Fruit fly (Drosophila melanogaster) whole organism, wandering third instar larva: ENCODE measurements around the gene mex1.

Experiments used
- CG32264 ChIP-seq: fragments of 200-800 bp; sonication (Bioruptor generic); optimal IDR thresholded peaks from 2 replicates; lab custom pipeline; 2016; ENCODE audit warnings: missing biosample characterization, missing genetic modification characterization
- CrebA ChIP-seq: fragments of 200-800 bp; sonication (Bioruptor generic); optimal IDR thresholded peaks from 2 replicates; lab custom pipeline; 2016; ENCODE audit warnings: missing biosample characterization, mild to moderate bottlenecking, missing genetic modification characterization, borderline replicate concordance
- Dfd ChIP-seq: fragments of >200 bp; optimal IDR thresholded peaks from 2 replicates; lab custom pipeline; 2017; ENCODE audit warnings: missing biosample characterization, missing genetic modification characterization
- Dif ChIP-seq: fragments of 200-275, 200-300 bp; sonication (Bioruptor generic); optimal IDR thresholded peaks from 2 replicates; lab custom pipeline; 2018; ENCODE audit warnings: missing biosample characterization, missing genetic modification characterization; ENCODE audit not compliant: partially characterized antibody
- HLH106 ChIP-seq: fragments of 200-800 bp; optimal IDR thresholded peaks from 3 replicates; lab custom pipeline; 2019; ENCODE audit warnings: missing biosample characterization, mild to moderate bottlenecking, missing genetic modification characterization, moderate library complexity
- Hnf4 ChIP-seq: fragments of 200-800 bp; sonication (Bioruptor generic); optimal IDR thresholded peaks from 2 replicates; lab custom pipeline; 2016; ENCODE audit warnings: missing biosample characterization, mild to moderate bottlenecking, missing genetic modification characterization
- Hr83 ChIP-seq: fragments of 200-300 bp; sonication (Bioruptor generic); optimal IDR thresholded peaks from 2 replicates; lab custom pipeline; 2016; ENCODE audit warnings: missing biosample characterization, mild to moderate bottlenecking, missing genetic modification characterization, moderate library complexity; ENCODE audit not compliant: poor library complexity, severe bottlenecking
- Jra ChIP-seq: sonication (Bioruptor generic); optimal IDR thresholded peaks from 2 replicates; lab custom pipeline; 2016; ENCODE audit warnings: missing biosample characterization, missing genetic modification characterization
- Mio ChIP-seq: sonication (Bioruptor generic); optimal IDR thresholded peaks from 2 replicates; lab custom pipeline; 2016; ENCODE audit warnings: missing biosample characterization, missing genetic modification characterization
- Myc ChIP-seq: fragments of >200 bp; optimal IDR thresholded peaks from 2 replicates; lab custom pipeline; 2017
- N ChIP-seq: fragments of >200 bp; optimal IDR thresholded peaks from 2 replicates; lab custom pipeline; 2018; ENCODE audit warnings: missing biosample characterization, missing external identifiers, missing genetic modification characterization
- OdsH ChIP-seq: fragments of 200-800 bp; sonication (Bioruptor generic); optimal IDR thresholded peaks from 2 replicates; lab custom pipeline; 2016; ENCODE audit warnings: missing biosample characterization, mild to moderate bottlenecking, missing genetic modification characterization
- Rel ChIP-seq, 2 experiments: fragments of 200-800 bp; sonication (Bioruptor generic) in 1 of 2; optimal IDR thresholded peaks; 2 replicates in 1 of 2; 3 replicates in 1 of 2; lab custom pipeline; 2016 to 2019; ENCODE audit warnings: mild to moderate bottlenecking in 2 of 2, missing biosample characterization in 2 of 2, missing genetic modification characterization in 2 of 2, moderate library complexity in 1 of 2
- Sp1 ChIP-seq: fragments of 200-800 bp; sonication (Bioruptor generic); optimal IDR thresholded peaks from 3 replicates; lab custom pipeline; 2019; ENCODE audit warnings: missing biosample characterization, mild to moderate bottlenecking, missing genetic modification characterization, moderate library complexity
- Vsx2 ChIP-seq: fragments of 200-300, 225-300 bp; sonication (Bioruptor generic); optimal IDR thresholded peaks from 2 replicates; lab custom pipeline; 2018; ENCODE audit warnings: missing biosample characterization, missing genetic modification characterization; ENCODE audit not compliant: partially characterized antibody
- br ChIP-seq: fragments of 200-800 bp; sonication (Bioruptor generic); optimal IDR thresholded peaks from 2 replicates; lab custom pipeline; 2016; ENCODE audit warnings: missing biosample characterization, missing genetic modification characterization
- brk ChIP-seq: fragments of 200-800 bp; sonication (Bioruptor generic); optimal IDR thresholded peaks from 2 replicates; lab custom pipeline; 2016; ENCODE audit warnings: missing biosample characterization, mild to moderate bottlenecking, missing genetic modification characterization
- dl ChIP-seq, 2 experiments: fragments of 175-275, 200-275 bp in 1 of 2; fragments of 200-275 bp in 1 of 2; sonication (Bioruptor generic); optimal IDR thresholded peaks; lab custom pipeline; 2018; ENCODE audit warnings: mild to moderate bottlenecking in 2 of 2, missing biosample characterization in 2 of 2, missing genetic modification characterization in 2 of 2, moderate library complexity in 2 of 2; ENCODE audit not compliant: partially characterized antibody in 2 of 2, insufficient read depth in 1 of 2
- dmrt93B ChIP-seq: fragments of 200-800 bp; sonication (Bioruptor generic); optimal IDR thresholded peaks from 2 replicates; lab custom pipeline; 2018; ENCODE audit warnings: missing biosample characterization, mild to moderate bottlenecking, missing genetic modification characterization
- dsf ChIP-seq: sonication (Bioruptor generic); optimal IDR thresholded peaks from 2 replicates; lab custom pipeline; 2016; ENCODE audit warnings: missing biosample characterization, missing genetic modification characterization, borderline replicate concordance
- ey ChIP-seq: fragments of 200-800 bp; sonication (Bioruptor generic); optimal IDR thresholded peaks from 2 replicates; lab custom pipeline; 2016; ENCODE audit warnings: missing biosample characterization, missing genetic modification characterization
- foxo ChIP-seq, 2 experiments: fragments of 200-800 bp; sonication (Bioruptor generic); optimal IDR thresholded peaks; 2 replicates in 1 of 2; 3 replicates in 1 of 2; lab custom pipeline; 2016 to 2017; ENCODE audit warnings: missing biosample characterization in 2 of 2, missing genetic modification characterization in 2 of 2
- fru ChIP-seq: fragments of 200-800 bp; sonication (Bioruptor generic); optimal IDR thresholded peaks from 3 replicates; lab custom pipeline; 2016; ENCODE audit warnings: missing biosample characterization, mild to moderate bottlenecking, missing genetic modification characterization
- h ChIP-seq: fragments of 200-800 bp; sonication (Bioruptor generic); optimal IDR thresholded peaks from 3 replicates; lab custom pipeline; 2016; ENCODE audit warnings: missing biosample characterization, mild to moderate bottlenecking, missing genetic modification characterization
- psq ChIP-seq: fragments of 200-800 bp; sonication (Bioruptor generic); optimal IDR thresholded peaks from 3 replicates; lab custom pipeline; 2017; ENCODE audit warnings: missing biosample characterization, mild to moderate bottlenecking, missing genetic modification characterization, moderate library complexity
- rgr ChIP-seq: fragments of 200-800 bp; sonication (Bioruptor generic); optimal IDR thresholded peaks from 3 replicates; lab custom pipeline; 2016; ENCODE audit warnings: missing biosample characterization, mild to moderate bottlenecking, missing genetic modification characterization
- sage ChIP-seq: fragments of 200-800 bp; sonication (Bioruptor generic); optimal IDR thresholded peaks from 2 replicates; lab custom pipeline; 2016; ENCODE audit warnings: missing biosample characterization, mild to moderate bottlenecking, missing genetic modification characterization
- sv ChIP-seq: fragments of 200-800 bp; sonication (Bioruptor generic); optimal IDR thresholded peaks from 3 replicates; lab custom pipeline; 2016; ENCODE audit warnings: missing biosample characterization, missing genetic modification characterization
- tai ChIP-seq: sonication (Bioruptor generic); optimal IDR thresholded peaks from 2 replicates; lab custom pipeline; 2016; ENCODE audit warnings: missing biosample characterization, missing genetic modification characterization
- usp ChIP-seq: fragments of >200 bp; optimal IDR thresholded peaks from 2 replicates; lab custom pipeline; 2017; ENCODE audit warnings: missing biosample characterization, missing genetic modification characterization
- woc ChIP-seq: sonication (Bioruptor generic); optimal IDR thresholded peaks from 2 replicates; lab custom pipeline; 2016; ENCODE audit warnings: missing biosample characterization, mild to moderate bottlenecking, missing genetic modification characterization

mex1 gene

dm6 chr3L:15532368-15533030, 13.1 kb upstream of the mex1 start:
- TF ChIP-seq CrebA (GFP tag; lab: Kevin White, UChicago) (peak; percentile 63), fru (GFP tag; lab: Kevin White, UChicago) (peak; percentile 62), dl (GFP tag; optimal IDR thresholded peaks at IDR 0.05; lab: Kevin White, UChicago; ENCODE audit: insufficient read depth in 1 of 2, partially characterized antibody in 2 of 2) (peak; percentile 58 to 72), Hr83 (GFP tag; lab: Kevin White, UChicago) (peak; percentile 28), ey (GFP tag; lab: Kevin White, UChicago) (peak; percentile 36), psq (GFP tag; lab: Kevin White, UChicago) (peak; percentile 21), N (GFP tag; lab: Kevin White, UChicago) (no peak), Vsx2 (GFP tag; lab: Kevin White, UChicago) (no peak), woc (peak; percentile 37), brk (GFP tag; lab: Kevin White, UChicago) (peak; percentile 5), Hnf4 (no peak), sage (GFP tag; lab: Kevin White, UChicago) (peak; percentile 68), foxo (GFP tag; optimal IDR thresholded peaks at IDR 0.05; lab: Kevin White, UChicago) (peak in 1 of 2 experiments; percentile 53), rgr (GFP tag; lab: Kevin White, UChicago) (peak; percentile 23), Dfd (GFP tag; lab: Kevin White, UChicago) (no peak), dmrt93B (peak; percentile 67), CG32264 (peak; percentile 13), br (GFP tag; lab: Kevin White, UChicago) (peak; percentile 21), usp (GFP tag; lab: Kevin White, UChicago) (no peak), Dif (GFP tag; lab: Kevin White, UChicago) (peak; percentile 89), tai (peak; percentile 42), Myc (lab: Kevin White, UChicago) (no peak), HLH106 (peak; percentile 71), Jra (GFP tag; lab: Kevin White, UChicago) (peak; percentile 25), sv (no peak), Rel (GFP tag; optimal IDR thresholded peaks at IDR 0.05; lab: Kevin White, UChicago) (peak; percentile 90), Rel (tag; optimal IDR thresholded peaks at IDR 0.05; lab: Kevin White, UChicago) (peak; percentile 97), Sp1 (GFP tag; lab: Kevin White, UChicago) (peak; percentile 26), h (GFP tag; lab: Kevin White, UChicago) (peak; percentile 55)

- TF ChIP-seq Mio, result no peak
- no peak for TF ChIP-seq Rel (GFP tag; optimal IDR thresholded peaks at IDR 0.05; lab: Kevin White, UChicago)
- no peak for TF ChIP-seq Rel (tag; optimal IDR thresholded peaks at IDR 0.05; lab: Kevin White, UChicago)
- no peak for TF ChIP-seq Dif (GFP tag; lab: Kevin White, UChicago)
- no peak for TF ChIP-seq woc
- TF ChIP-seq dsf (GFP tag; lab: Kevin White, UChicago), result no peak
- no peak for TF ChIP-seq CG32264
- TF ChIP-seq fru (GFP tag; lab: Kevin White, UChicago), result no peak
- no peak for TF ChIP-seq dmrt93B
- TF ChIP-seq, all 38 proteins: peak for 0
These were observed 12.3 kb upstream of the mex1 start, which contains the start of gene CG43248 for dm6 chr3L:15531423-15532325. Gene CG43248, minus strand, starts transcription at chr3L:15531473.

dm6 chr3L:15530638-15531225, 11.3 kb upstream of the mex1 start:
- TF ChIP-seq h (GFP tag; lab: Kevin White, UChicago) (peak; percentile 54), sage (GFP tag; lab: Kevin White, UChicago) (peak; percentile 64), dl (GFP tag; optimal IDR thresholded peaks at IDR 0.05; lab: Kevin White, UChicago; ENCODE audit: insufficient read depth in 1 of 2, partially characterized antibody in 2 of 2) (no peak), brk (GFP tag; lab: Kevin White, UChicago) (peak; percentile 58), fru (GFP tag; lab: Kevin White, UChicago) (peak; percentile 41), foxo (GFP tag; optimal IDR thresholded peaks at IDR 0.05; lab: Kevin White, UChicago) (no peak), CrebA (GFP tag; lab: Kevin White, UChicago) (no peak), sv (no peak), rgr (GFP tag; lab: Kevin White, UChicago) (peak; percentile 26), Sp1 (GFP tag; lab: Kevin White, UChicago) (peak; percentile 50), OdsH (peak; percentile 47), Hnf4 (peak; percentile 25), Vsx2 (GFP tag; lab: Kevin White, UChicago) (no peak), br (GFP tag; lab: Kevin White, UChicago) (peak; percentile 15)
